Worm (Caenorhabditis elegans): Measurements from ENCODE around the gene M04D8.8.

- TF ChIP-seq tbx-11 (GFP tag; IDR thresholded peaks at IDR 0.05) = no peak
- no peak for TF ChIP-seq B0310.2 (tag; optimal IDR thresholded peaks at IDR 0.05)
- no peak for TF ChIP-seq ama-1 (optimal IDR thresholded peaks at IDR 0.05)
- TF ChIP-seq hmbx-1 (tag; optimal IDR thresholded peaks at IDR 0.05) = no peak
Observed at ce11 chrIII:9991324-9991723, 42.7 kb upstream of the M04D8.8 start.
